Worm (Caenorhabditis elegans) whole organism, L3 larva: ENCODE results near the gene C14B4.2.

Experiments
- ceh-82 ChIP-seq: fragments of 150-350 bp; optimal IDR thresholded peaks from 2 replicates; lab custom pipeline; 2014; ENCODE audit warnings: missing biosample characterization, missing genetic modification characterization
- snpc-4 ChIP-seq: fragments of 150-350 bp; optimal IDR thresholded peaks from 2 replicates; lab custom pipeline; 2014; ENCODE audit warnings: missing biosample characterization, missing genetic modification characterization
- zag-1 ChIP-seq: fragments of 150-350 bp; optimal IDR thresholded peaks from 2 replicates; lab custom pipeline; 2014; ENCODE audit warnings: missing biosample characterization, missing genetic modification characterization

DNA sequence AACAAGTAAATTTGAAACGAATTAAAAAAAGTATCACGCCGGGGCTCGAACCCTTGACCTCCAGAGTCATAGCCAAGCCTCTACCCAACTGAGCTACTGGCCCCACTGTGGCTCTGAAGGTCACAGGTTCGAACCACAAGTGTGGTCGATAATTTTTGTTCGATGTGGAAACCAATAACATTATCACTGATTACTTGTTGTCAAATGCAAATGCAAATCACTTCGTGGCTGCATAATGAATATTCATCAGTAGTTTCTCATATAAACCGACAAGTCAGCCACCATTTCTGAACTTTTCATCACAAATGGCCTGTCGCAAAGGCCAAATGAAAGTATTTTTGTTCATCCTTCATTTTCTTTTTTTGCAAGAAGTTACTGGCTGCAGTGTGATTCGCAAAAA lies 32.3 kb upstream of the C14B4.2 start, which contains the start of gene C25F9.8:
- TF ChIP-seq zag-1 (tag; lab: Kevin White, UChicago) (no peak), ceh-82 (tag; lab: Kevin White, UChicago) (no peak), snpc-4 (tag; lab: Kevin White, UChicago) (no peak)
